Fruit fly (Drosophila melanogaster) whole organism, pupa: Measurements from ENCODE around the gene CG17931.

Experiments
- CG10348 ChIP-seq: fragments of 200-800 bp; sonication (Bioruptor generic); IDR thresholded peaks from 2 replicates; pipeline ENCODE4 v1.3.6; 2022; ENCODE audit warnings: missing biosample characterization, missing genetic modification characterization
- CG12605 ChIP-seq: fragments of 200-800 bp; sonication (Bioruptor generic); IDR thresholded peaks from 2 replicates; pipeline ENCODE4 v1.3.6; 2022; ENCODE audit warnings: missing biosample characterization, missing genetic modification characterization
- CG13204 ChIP-seq: fragments of 200-800 bp; sonication (Bioruptor generic); optimal IDR thresholded peaks from 2 replicates; lab custom pipeline; 2018; ENCODE audit warnings: missing biosample characterization, mild to moderate bottlenecking, missing genetic modification characterization, moderate library complexity
- CG14655 ChIP-seq: fragments of 200-800 bp; sonication (Bioruptor generic); optimal IDR thresholded peaks from 3 replicates; lab custom pipeline; 2017; ENCODE audit warnings: mild to moderate bottlenecking, missing biosample characterization, missing genetic modification reagents, missing genetic modification characterization
- CG15710 ChIP-seq: fragments of 200-800 bp; sonication (Bioruptor generic); optimal IDR thresholded peaks from 2 replicates; lab custom pipeline; 2018; ENCODE audit warnings: missing biosample characterization, mild to moderate bottlenecking, missing genetic modification characterization, moderate library complexity
- CG17806 ChIP-seq: fragments of 200-800 bp; sonication (Bioruptor generic); optimal IDR thresholded peaks from 2 replicates; lab custom pipeline; 2018; ENCODE audit warnings: missing biosample characterization, mild to moderate bottlenecking, missing genetic modification characterization, moderate library complexity
- CG32121 ChIP-seq: fragments of 200-800 bp; sonication (Bioruptor generic); IDR thresholded peaks from 2 replicates; pipeline ENCODE4 v1.3.6; 2022; ENCODE audit warnings: missing biosample characterization, missing genetic modification characterization
- CG34367 ChIP-seq: fragments of 200-800 bp; sonication (Bioruptor generic); optimal IDR thresholded peaks from 2 replicates; lab custom pipeline; 2018; ENCODE audit warnings: missing biosample characterization, mild to moderate bottlenecking, missing genetic modification characterization
- CG4496 ChIP-seq: fragments of 200-800 bp; sonication (Bioruptor generic); IDR thresholded peaks from 3 replicates; pipeline ENCODE4 v1.3.6; 2022; ENCODE audit warnings: missing biosample characterization, missing genetic modification characterization
- CG8159 ChIP-seq: fragments of 200-800 bp; sonication (Bioruptor generic); optimal IDR thresholded peaks from 3 replicates; lab custom pipeline; 2018; ENCODE audit warnings: missing biosample characterization, mild to moderate bottlenecking, missing genetic modification characterization, moderate library complexity
- CG8301 ChIP-seq: fragments of 200-800 bp; sonication (Bioruptor generic); optimal IDR thresholded peaks from 2 replicates; lab custom pipeline; 2018; ENCODE audit warnings: missing biosample characterization, mild to moderate bottlenecking, missing genetic modification characterization
- CG9948 ChIP-seq: fragments of 200-800 bp; sonication (Bioruptor generic); optimal IDR thresholded peaks from 2 replicates; lab custom pipeline; 2018; ENCODE audit warnings: missing biosample characterization, mild to moderate bottlenecking, missing genetic modification characterization, moderate library complexity
- D1 ChIP-seq: fragments of 200-800 bp; sonication (Bioruptor generic); optimal IDR thresholded peaks from 2 replicates; lab custom pipeline; 2018; ENCODE audit warnings: missing biosample characterization, mild to moderate bottlenecking, missing genetic modification characterization, moderate library complexity
- EcR ChIP-seq: fragments of 200-800 bp; sonication (Bioruptor generic); optimal IDR thresholded peaks from 3 replicates; lab custom pipeline; 2019; ENCODE audit warnings: missing biosample characterization, missing genetic modification characterization, mild to moderate bottlenecking, moderate library complexity, missing genetic modification reagents
- Ets98B ChIP-seq: fragments of 200-800 bp; sonication (Bioruptor generic); IDR thresholded peaks from 2 replicates; pipeline ENCODE4 v1.3.6; 2022; ENCODE audit warnings: missing biosample characterization, missing genetic modification characterization
- Pif1A ChIP-seq: fragments of 200-800 bp; sonication (Bioruptor generic); optimal IDR thresholded peaks from 3 replicates; lab custom pipeline; 2016; ENCODE audit warnings: missing biosample characterization, missing genetic modification characterization
- Pif1B ChIP-seq: fragments of 200-800 bp; sonication (Bioruptor generic); optimal IDR thresholded peaks from 3 replicates; lab custom pipeline; 2016; ENCODE audit warnings: missing biosample characterization, missing genetic modification characterization
- Snoo ChIP-seq: fragments of 200-800 bp; sonication (Bioruptor generic); optimal IDR thresholded peaks from 3 replicates; lab custom pipeline; 2017; ENCODE audit warnings: missing biosample characterization, mild to moderate bottlenecking, missing genetic modification characterization, inconsistent platforms
- fd96Ca ChIP-seq: fragments of 200-800 bp; sonication (Bioruptor generic); IDR thresholded peaks from 3 replicates; pipeline ENCODE4 v1.3.6; 2022; ENCODE audit warnings: missing biosample characterization, missing genetic modification characterization
- gl ChIP-seq: fragments of 200-800 bp; sonication (Bioruptor generic); optimal IDR thresholded peaks from 2 replicates; lab custom pipeline; 2018; ENCODE audit warnings: missing biosample characterization, mild to moderate bottlenecking, missing genetic modification characterization
- rn ChIP-seq: fragments of 200-800 bp; sonication (Bioruptor generic); IDR thresholded peaks from 2 replicates; pipeline ENCODE4 v1.3.6; 2022; ENCODE audit warnings: missing biosample characterization, missing genetic modification characterization

The CG17931 gene

DNA sequence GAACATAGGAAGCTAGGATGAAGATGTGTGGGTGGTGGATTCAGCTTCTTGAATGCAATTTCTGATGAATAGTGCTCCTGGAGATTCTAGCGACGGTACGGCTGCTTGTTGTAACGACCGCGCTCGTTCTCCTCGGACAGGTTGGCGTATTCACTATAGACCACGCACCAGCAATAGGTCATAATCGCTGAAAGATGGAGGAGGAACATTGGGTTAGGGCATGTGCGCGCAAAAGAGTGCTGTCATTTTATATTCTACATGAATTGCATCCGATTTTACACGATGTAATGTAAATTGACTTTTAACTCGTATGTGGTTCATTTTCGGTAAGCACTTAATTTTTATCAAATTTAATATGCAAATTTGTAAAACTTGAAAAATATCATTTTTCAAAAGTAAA lies 8.2 kb downstream of the CG17931 start:
- TF ChIP-seq EcR (GFP tag; lab: Kevin White, UChicago) (no peak), CG4496 (GFP tag; lab: Robert Waterston, UW) (0 out of 3 replicates have a peak, but pooled peaks have one; percentile 27), CG10348 (no peak), CG17806 (tag; lab: Kevin White, UChicago) (no peak)

DNA sequence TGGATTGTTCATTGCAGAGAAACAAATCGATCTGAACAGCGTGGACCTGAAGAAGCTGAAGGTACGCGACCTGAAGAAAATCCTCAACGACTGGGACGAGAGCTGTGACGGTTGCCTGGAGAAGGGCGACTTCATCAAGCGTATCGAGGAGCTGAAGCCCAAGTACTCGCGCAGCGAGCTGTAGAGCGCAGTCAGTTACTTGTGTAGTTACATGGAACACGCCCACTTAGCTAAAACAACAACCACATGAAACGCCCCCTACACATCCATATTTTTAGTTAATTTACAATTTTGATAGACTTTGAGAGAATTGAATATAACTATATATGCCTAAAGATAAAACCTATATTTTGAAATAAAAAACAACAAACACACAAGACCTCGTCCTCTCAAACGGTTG lies 8.9 kb downstream of the CG17931 start:
- TF ChIP-seq CG34367 (tag; lab: Kevin White, UChicago) = no peak
- TF ChIP-seq Pif1B (GFP tag; lab: Kevin White, UChicago) = no peak
- no peak for TF ChIP-seq CG8159 (tag; lab: Kevin White, UChicago)
- TF ChIP-seq Snoo = no peak
- no peak for TF ChIP-seq D1 (tag; lab: Kevin White, UChicago)
- TF ChIP-seq CG14655 = no peak
- TF ChIP-seq EcR (GFP tag; lab: Kevin White, UChicago) = no peak
- TF ChIP-seq CG8301 = no peak
- no peak for TF ChIP-seq CG13204 (GFP tag; lab: Kevin White, UChicago)
- no peak for TF ChIP-seq Ets98B
- TF ChIP-seq rn (GFP tag; lab: Robert Waterston, UW) = no peak
- no peak for TF ChIP-seq CG15710
- TF ChIP-seq CG4496 (GFP tag; lab: Robert Waterston, UW) = no peak

DNA sequence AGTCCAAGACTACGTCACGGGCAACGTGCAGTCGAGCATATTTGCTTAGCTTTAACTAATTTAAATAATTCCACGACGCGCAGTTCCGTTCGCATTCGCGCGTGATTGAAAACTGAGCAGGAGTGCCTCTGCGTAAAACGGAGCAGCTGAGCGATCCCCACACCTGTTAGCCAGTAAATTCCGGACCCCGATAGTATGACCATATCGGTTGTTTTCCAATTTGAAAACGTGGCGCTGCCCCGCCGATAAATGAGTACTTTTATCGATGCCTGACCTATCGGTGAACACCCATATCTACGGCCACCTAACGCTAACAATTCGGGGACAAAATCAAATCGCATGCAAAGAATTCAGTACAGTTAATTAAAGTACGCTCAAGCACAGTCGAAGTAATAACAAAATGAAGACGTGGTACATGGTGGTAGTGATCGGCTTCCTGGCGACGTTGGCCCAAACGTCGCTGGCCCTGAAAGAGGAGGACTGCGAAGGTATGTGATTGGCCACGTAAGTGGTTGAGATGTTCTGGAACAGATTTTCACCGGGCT lies 10.1 kb downstream of the CG17931 start, which contains the start of the genes CG14879 and Manf:
Gene CG14879 (minus strand): TSS at position 116 of the 545 bp plus-strand sequence.
Gene Manf (plus strand): TSS at position 294 of the 545 bp plus-strand sequence.
- 0 out of 2 replicates have a peak, but pooled peaks have one; percentile 6 for TF ChIP-seq Ets98B
- TF ChIP-seq CG13204 (GFP tag; lab: Kevin White, UChicago) = no peak
- TF ChIP-seq CG4496 (GFP tag; lab: Robert Waterston, UW) = peak; percentile 24; the same call in 1 of the 3 replicates

DNA sequence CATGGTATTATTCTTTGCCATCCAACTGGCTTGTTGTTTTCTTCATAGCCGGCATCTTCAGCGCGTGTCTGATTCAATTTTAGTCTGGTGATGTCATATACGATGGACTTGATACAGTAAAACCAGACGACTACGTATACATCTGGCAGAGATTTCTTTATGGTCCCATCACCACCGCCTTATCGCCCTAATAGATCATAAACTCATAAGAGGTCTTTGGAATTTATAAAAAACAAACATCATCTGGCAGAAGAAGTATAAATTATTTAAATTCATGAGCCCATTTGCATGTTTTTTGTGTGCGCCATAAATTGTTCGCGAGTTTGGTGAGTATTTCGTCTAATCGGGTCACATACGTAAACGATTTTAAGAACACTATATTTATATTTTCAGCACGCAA lies 11.0 kb downstream of the CG17931 start:
- TF ChIP-seq CG14655 (no peak), Pif1B (GFP tag; lab: Kevin White, UChicago) (no peak), D1 (tag; lab: Kevin White, UChicago) (no peak), CG8159 (tag; lab: Kevin White, UChicago) (no peak), rn (GFP tag; lab: Robert Waterston, UW) (no peak), Snoo (no peak), CG9948 (tag; lab: Kevin White, UChicago) (no peak), Pif1A (GFP tag; lab: Kevin White, UChicago) (no peak), CG32121 (GFP tag; lab: Robert Waterston, UW) (no peak), CG4496 (GFP tag; lab: Robert Waterston, UW) (no peak), CG8301 (no peak), CG34367 (tag; lab: Kevin White, UChicago) (no peak), CG12605 (GFP tag; lab: Robert Waterston, UW) (no peak), gl (tag; lab: Kevin White, UChicago) (no peak)

DNA sequence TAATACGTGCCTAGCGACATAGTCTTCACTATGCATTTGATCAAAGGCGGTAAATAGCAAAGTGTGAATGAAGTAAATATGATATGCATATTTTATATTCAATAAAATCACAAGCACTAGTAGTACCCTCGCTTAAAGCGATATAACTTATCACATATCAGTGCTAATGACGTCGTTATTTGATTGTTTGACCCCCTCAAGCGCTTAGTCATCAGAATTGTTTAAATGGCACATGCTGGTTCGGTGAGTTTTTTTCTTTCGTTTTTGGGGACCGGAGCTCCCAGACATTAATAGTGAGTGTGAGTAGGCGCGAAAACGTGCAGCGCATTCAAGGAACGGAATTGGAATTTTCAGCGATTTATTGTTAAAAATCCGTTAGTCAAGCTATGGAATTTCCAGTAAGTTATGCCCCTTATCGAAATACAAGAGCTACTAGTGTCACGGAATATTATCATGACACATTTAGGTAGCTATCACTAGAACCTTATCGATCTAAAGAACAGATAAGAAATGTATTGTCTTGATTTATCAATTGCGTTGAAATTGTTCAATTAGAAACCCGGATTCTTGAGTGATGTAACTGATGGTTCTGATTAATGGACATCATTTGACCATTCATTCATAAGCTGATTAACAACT lies 11.5 kb downstream of the CG17931 start:
- TF ChIP-seq Ets98B (no peak), CG15710 (no peak), CG4496 (GFP tag; lab: Robert Waterston, UW) (no peak), fd96Ca (GFP tag; lab: Robert Waterston, UW) (no peak), CG8159 (tag; lab: Kevin White, UChicago) (no peak), CG34367 (tag; lab: Kevin White, UChicago) (no peak), gl (tag; lab: Kevin White, UChicago) (no peak), D1 (tag; lab: Kevin White, UChicago) (no peak), CG9948 (tag; lab: Kevin White, UChicago) (no peak), CG8301 (no peak), CG13204 (GFP tag; lab: Kevin White, UChicago) (no peak), rn (GFP tag; lab: Robert Waterston, UW) (no peak), CG10348 (no peak)

DNA sequence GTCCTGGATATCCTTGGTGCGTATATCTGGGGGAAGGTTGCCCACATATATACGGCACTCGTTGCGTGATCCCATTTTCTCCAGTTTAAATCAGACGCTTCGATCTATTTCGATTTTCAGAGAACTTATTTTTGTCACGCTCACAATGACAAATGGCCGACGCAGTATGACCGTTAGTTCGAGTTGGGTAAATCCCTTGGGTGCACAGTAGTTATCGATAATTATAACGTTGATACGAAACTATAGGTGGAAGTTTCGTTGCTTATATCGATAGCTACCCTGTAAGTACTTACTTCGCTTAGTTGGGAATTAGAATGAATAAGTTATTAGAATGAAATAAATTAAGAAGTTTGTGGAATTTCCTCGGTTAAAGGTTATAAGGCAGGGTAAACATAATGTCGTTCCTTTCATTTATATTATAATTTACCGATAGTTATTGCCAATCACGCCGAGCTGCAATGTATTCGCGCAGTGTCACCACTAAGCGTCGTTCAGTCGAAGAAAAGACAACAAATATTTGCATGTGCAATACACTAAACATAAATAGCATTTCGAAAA lies 17.4 kb downstream of the CG17931 start, which contains the start of the genes SF2 and pad:
Gene SF2 (minus strand): TSS at position 172 of the 558 bp plus-strand sequence.
Gene pad (plus strand): TSS at position 502 of the 558 bp plus-strand sequence.
- TF ChIP-seq CG32121 (GFP tag; lab: Robert Waterston, UW) (0 out of 2 replicates have a peak, but pooled peaks have one; percentile 14), CG17806 (tag; lab: Kevin White, UChicago) (peak; percentile 57), CG12605 (GFP tag; lab: Robert Waterston, UW) (no peak), gl (tag; lab: Kevin White, UChicago) (no peak), CG8301 (peak; percentile 29), Ets98B (peak; percentile 42; the same call in 1 of the 2 replicates), CG10348 (no peak), Snoo (peak; percentile 69), Pif1A (GFP tag; lab: Kevin White, UChicago) (no peak), fd96Ca (GFP tag; lab: Robert Waterston, UW) (no peak), CG13204 (GFP tag; lab: Kevin White, UChicago) (no peak), Pif1B (GFP tag; lab: Kevin White, UChicago) (no peak), CG14655 (no peak), CG15710 (peak; percentile 69), rn (GFP tag; lab: Robert Waterston, UW) (no peak), CG34367 (tag; lab: Kevin White, UChicago) (peak; percentile 35), EcR (GFP tag; lab: Kevin White, UChicago) (no peak), CG8159 (tag; lab: Kevin White, UChicago) (peak; percentile 75), CG9948 (tag; lab: Kevin White, UChicago) (peak; percentile 32), CG4496 (GFP tag; lab: Robert Waterston, UW) (peak; percentile 47; the same call in 2 of the 3 replicates), D1 (tag; lab: Kevin White, UChicago) (no peak)
